Worm (Caenorhabditis elegans) whole organism, mixed stage, embryonic: ENCODE measurements around the gene F40A3.6.

Experiments
- blmp-1 ChIP-seq: fragments of 150-350 bp; optimal IDR thresholded peaks from 2 replicates; lab custom pipeline; 2014; ENCODE audit warnings: missing biosample characterization, missing genetic modification characterization
- ceh-39 ChIP-seq: fragments of 150-350 bp; optimal IDR thresholded peaks from 2 replicates; lab custom pipeline; 2014; ENCODE audit warnings: missing biosample characterization, missing genetic modification characterization
- ceh-43 ChIP-seq: fragments of 200-800 bp; sonication (Bioruptor generic); optimal IDR thresholded peaks from 2 replicates; lab custom pipeline; 2018; ENCODE audit warnings: mild to moderate bottlenecking, missing genetic modification characterization, moderate library complexity, missing compliant biosample characterization
- ces-1 ChIP-seq: fragments of 150-350 bp; optimal IDR thresholded peaks from 2 replicates; lab custom pipeline; 2014; ENCODE audit warnings: missing biosample characterization, missing genetic modification reagents, missing genetic modification characterization
- drap-1 ChIP-seq: fragments of 200-800 bp; sonication (Bioruptor generic); optimal IDR thresholded peaks from 3 replicates; lab custom pipeline; 2018; ENCODE audit warnings: mild to moderate bottlenecking, missing genetic modification characterization, missing compliant biosample characterization
- elt-1 ChIP-seq: sonication (generic microtip); optimal IDR thresholded peaks from 2 replicates; lab custom pipeline; 2017; ENCODE audit warnings: missing genetic modification characterization, mild to moderate bottlenecking, missing compliant biosample characterization, antibody characterized with exemption, moderate library complexity, borderline replicate concordance; ENCODE audit not compliant: insufficient read depth
- elt-3 ChIP-seq: fragments of 150-350 bp; optimal IDR thresholded peaks from 2 replicates; lab custom pipeline; 2014; ENCODE audit warnings: missing biosample characterization, missing genetic modification characterization
- flh-1 ChIP-seq: fragments of 200-800 bp; sonication (Bioruptor generic); optimal IDR thresholded peaks from 2 replicates; lab custom pipeline; 2018; ENCODE audit warnings: mild to moderate bottlenecking, missing genetic modification characterization, moderate library complexity, missing compliant biosample characterization
- hlh-1 ChIP-seq: fragments of 150-350 bp; optimal IDR thresholded peaks from 2 replicates; lab custom pipeline; 2014; ENCODE audit warnings: missing biosample characterization, missing genetic modification reagents, missing genetic modification characterization
- lin-13 ChIP-seq: fragments of 150-350 bp; optimal IDR thresholded peaks from 2 replicates; lab custom pipeline; 2014; ENCODE audit warnings: missing biosample characterization, missing genetic modification characterization
- lin-32 ChIP-seq: fragments of 200-800 bp; sonication (Bioruptor generic); optimal IDR thresholded peaks from 2 replicates; lab custom pipeline; 2018; ENCODE audit warnings: mild to moderate bottlenecking, missing genetic modification characterization, missing compliant biosample characterization
- lsy-2 ChIP-seq: fragments of 150-350 bp; optimal IDR thresholded peaks from 2 replicates; lab custom pipeline; 2014; ENCODE audit warnings: missing biosample characterization, missing genetic modification characterization
- mab-5 ChIP-seq: fragments of 150-350 bp; optimal IDR thresholded peaks from 2 replicates; lab custom pipeline; 2014; ENCODE audit warnings: missing biosample characterization, missing genetic modification characterization
- mep-1 ChIP-seq: fragments of 150-350 bp; optimal IDR thresholded peaks from 2 replicates; lab custom pipeline; 2017; ENCODE audit warnings: missing biosample characterization, missing genetic modification reagents, missing genetic modification characterization, inconsistent platforms
- mls-2 ChIP-seq: sonication (generic microtip); optimal IDR thresholded peaks from 2 replicates; lab custom pipeline; 2016; ENCODE audit warnings: mild to moderate bottlenecking, missing genetic modification characterization, moderate library complexity, missing compliant biosample characterization
- nhr-12 ChIP-seq: fragments of 150-350 bp; optimal IDR thresholded peaks from 2 replicates; lab custom pipeline; 2014; ENCODE audit warnings: missing biosample characterization, missing genetic modification characterization
- nhr-2 ChIP-seq: fragments of 150-350 bp; optimal IDR thresholded peaks from 2 replicates; lab custom pipeline; 2014; ENCODE audit warnings: missing biosample characterization, missing genetic modification characterization
- nhr-237 ChIP-seq: fragments of 150-350 bp; optimal IDR thresholded peaks from 2 replicates; lab custom pipeline; 2014; ENCODE audit warnings: missing biosample characterization, missing genetic modification characterization
- nhr-76 ChIP-seq: sonication (generic microtip); optimal IDR thresholded peaks from 2 replicates; lab custom pipeline; 2017; ENCODE audit warnings: missing biosample characterization, missing genetic modification characterization
- pha-4 ChIP-seq: fragments of 150-350 bp; optimal IDR thresholded peaks from 2 replicates; lab custom pipeline; 2018; ENCODE audit warnings: missing biosample characterization, missing genetic modification reagents, missing genetic modification characterization
- sem-2 ChIP-seq: fragments of 200-800 bp; sonication (Bioruptor generic); optimal IDR thresholded peaks from 2 replicates; lab custom pipeline; 2018; ENCODE audit warnings: mild to moderate bottlenecking, missing genetic modification characterization, missing compliant biosample characterization
- sptf-1 ChIP-seq: sonication (generic microtip); optimal IDR thresholded peaks from 2 replicates; lab custom pipeline; 2017; ENCODE audit warnings: mild to moderate bottlenecking, missing genetic modification characterization, moderate library complexity, missing compliant biosample characterization
- tbx-8 ChIP-seq: fragments of 200-800 bp; sonication (Bioruptor generic); optimal IDR thresholded peaks from 2 replicates; lab custom pipeline; 2018; ENCODE audit warnings: mild to moderate bottlenecking, missing genetic modification characterization, moderate library complexity, missing compliant biosample characterization
- unc-120 ChIP-seq: sonication (generic microtip); optimal IDR thresholded peaks from 2 replicates; lab custom pipeline; 2017; ENCODE audit warnings: missing genetic modification characterization, missing compliant biosample characterization; ENCODE audit not compliant: poor library complexity, severe bottlenecking
- unc-39 ChIP-seq: fragments of 150-350 bp; optimal IDR thresholded peaks from 2 replicates; lab custom pipeline; 2014; ENCODE audit warnings: missing biosample characterization, missing genetic modification characterization
- unc-62 ChIP-seq: fragments of 150-350 bp; optimal IDR thresholded peaks from 2 replicates; lab custom pipeline; 2014; ENCODE audit warnings: missing biosample characterization, missing genetic modification reagents, missing genetic modification characterization
- zip-8 ChIP-seq: fragments of 150-350 bp; optimal IDR thresholded peaks from 2 replicates; lab custom pipeline; 2014; ENCODE audit warnings: missing biosample characterization, missing genetic modification characterization

F40A3.6 gene

ce11 chrV:7853900-7854299, 39.8 kb downstream of the F40A3.6 start:
- TF ChIP-seq sem-2 (no peak), mab-5 (tag; lab: Kevin White, UChicago) (no peak), hlh-1 (tag; lab: Kevin White, UChicago) (no peak), unc-39 (no peak), ces-1 (GFP tag; lab: Kevin White, UChicago) (peak; percentile 11), mep-1 (peak; percentile 27), tbx-8 (GFP tag; lab: Kevin White, UChicago) (no peak)

- TF ChIP-seq drap-1 (GFP tag; lab: Kevin White, UChicago), result no peak
These were observed 41.6 kb downstream of the F40A3.6 start for ce11 chrV:7852078-7852477.

DNA sequence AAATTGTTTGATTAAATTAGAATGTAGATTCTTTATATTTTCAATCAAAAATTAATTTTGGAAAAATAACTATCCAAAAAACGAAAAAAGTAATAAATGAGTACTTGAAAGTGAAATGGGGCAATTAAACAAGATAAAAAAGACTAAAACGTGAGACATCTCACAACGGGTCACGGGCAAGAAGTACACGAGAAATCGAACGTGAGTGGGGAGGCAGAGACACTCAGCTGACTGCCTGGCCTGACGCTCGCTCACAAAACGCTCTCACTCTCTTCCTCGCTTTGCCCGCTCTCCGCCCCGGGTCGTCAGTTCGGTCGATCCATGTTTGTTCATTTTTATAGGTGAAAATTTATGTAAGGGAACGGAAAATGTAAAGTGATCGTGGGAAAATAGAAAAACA, 45.4 kb downstream of the F40A3.6 start:
- no peak for TF ChIP-seq nhr-237
- TF ChIP-seq ces-1 (GFP tag; lab: Kevin White, UChicago), result no peak
- TF ChIP-seq sptf-1, result peak; percentile 56

ce11 chrV:7847687-7848086, 46.0 kb downstream of the F40A3.6 start:
- peak; percentile 62 for TF ChIP-seq pha-4 (tag; lab: Kevin White, UChicago)
- TF ChIP-seq elt-1 (tag; lab: Kevin White, UChicago), result no peak

DNA sequence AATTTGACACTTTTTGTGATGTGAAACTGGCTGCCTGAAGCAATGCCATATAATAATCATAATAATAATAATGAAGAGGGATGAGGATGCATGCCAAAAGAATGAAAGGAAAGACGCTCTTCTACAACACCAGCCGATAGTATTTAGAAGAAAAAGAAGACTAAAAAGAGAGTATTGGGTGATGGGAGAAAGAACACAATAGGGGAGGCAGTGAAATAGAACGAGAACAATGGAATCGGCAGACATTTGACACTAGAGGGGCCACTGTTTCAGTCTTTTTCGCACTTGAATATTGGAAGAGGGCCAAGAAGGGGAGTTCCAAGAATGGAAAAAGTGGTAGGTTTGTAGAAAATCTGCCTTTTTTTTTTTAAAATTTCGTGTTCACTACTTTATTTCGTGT, 46.5 kb downstream of the F40A3.6 start, which contains the start of gene memo-1:
Gene memo-1, minus strand, starts transcription at position 2 of the 400 bp plus-strand sequence.
- TF ChIP-seq lin-13 (tag; lab: Kevin White, UChicago) (no peak), unc-62 (no peak), nhr-76 (tag; lab: Kevin White, UChicago) (no peak), nhr-2 (no peak), unc-39 (no peak), ceh-43 (GFP tag; lab: Kevin White, UChicago) (no peak), elt-1 (tag; lab: Kevin White, UChicago) (no peak), ces-1 (GFP tag; lab: Kevin White, UChicago) (no peak), blmp-1 (tag; lab: Kevin White, UChicago) (no peak), nhr-12 (tag; lab: Kevin White, UChicago) (no peak), flh-1 (GFP tag; lab: Kevin White, UChicago) (no peak), pha-4 (tag; lab: Kevin White, UChicago) (no peak), unc-120 (tag; lab: Kevin White, UChicago) (no peak), nhr-237 (no peak), lin-32 (GFP tag; lab: Kevin White, UChicago) (no peak), mls-2 (tag; lab: Kevin White, UChicago) (no peak)

DNA sequence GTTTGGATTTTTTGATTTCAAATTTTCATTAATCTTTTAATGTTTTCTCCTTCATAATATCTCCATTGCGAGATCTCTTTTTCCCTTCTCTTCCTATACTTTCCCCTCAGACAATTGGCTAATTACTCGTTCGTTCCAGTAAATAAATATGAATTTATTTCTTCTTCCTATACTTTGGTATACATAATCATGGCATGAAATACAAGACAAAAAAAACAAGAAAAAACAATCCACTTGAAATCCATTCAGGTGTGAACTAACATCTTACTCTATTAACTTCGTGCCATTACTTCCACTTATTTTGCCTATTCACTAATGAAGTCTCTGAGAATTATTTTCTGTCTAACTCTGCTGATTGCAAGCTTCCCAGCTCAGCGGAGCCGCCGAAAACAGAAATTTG, 51.4 kb downstream of the F40A3.6 start, which contains the start of gene grd-8:
Gene grd-8, plus strand, starts transcription at position 301 of the 400 bp plus-strand sequence.
- TF ChIP-seq lsy-2 (tag; lab: Kevin White, UChicago), result no peak
- no peak for TF ChIP-seq ceh-43 (GFP tag; lab: Kevin White, UChicago)
- TF ChIP-seq sptf-1, result no peak
- no peak for TF ChIP-seq mls-2 (tag; lab: Kevin White, UChicago)
- no peak for TF ChIP-seq tbx-8 (GFP tag; lab: Kevin White, UChicago)
- no peak for TF ChIP-seq hlh-1 (tag; lab: Kevin White, UChicago)
- TF ChIP-seq zip-8, result no peak
- TF ChIP-seq elt-3, result no peak
- TF ChIP-seq ceh-39, result no peak
